Worm (Caenorhabditis elegans) whole organism, young adult: ENCODE data around the gene sdhd-1.

Experiments
- B0019.2 ChIP-seq: fragments of 200-800 bp; sonication (Bioruptor generic); conservative IDR thresholded peaks from 2 replicates; pipeline ENCODE4 v1.3.6; 2022; ENCODE audit warnings: missing genetic modification reagents, missing genetic modification characterization, missing compliant biosample characterization
- B0035.1 ChIP-seq: sonication (generic microtip); optimal IDR thresholded peaks from 2 replicates; lab custom pipeline; 2016; ENCODE audit warnings: missing genetic modification characterization, mild to moderate bottlenecking, missing compliant biosample characterization, missing genotype, missing genetic modification reagents
- B0261.1 ChIP-seq: sonication (generic microtip); optimal IDR thresholded peaks from 2 replicates; lab custom pipeline; 2016; ENCODE audit warnings: mild to moderate bottlenecking, missing genetic modification characterization, moderate library complexity, missing compliant biosample characterization
- F23B12.7 ChIP-seq: sonication (generic microtip); optimal IDR thresholded peaks from 2 replicates; lab custom pipeline; 2017; ENCODE audit warnings: missing genetic modification characterization, mild to moderate bottlenecking, missing compliant biosample characterization, antibody characterized with exemption, moderate library complexity; ENCODE audit not compliant: insufficient read depth
- F33H1.4 ChIP-seq: fragments of 200-800 bp; sonication (Bioruptor generic); IDR thresholded peaks from 2 replicates; pipeline ENCODE4 v1.3.6; 2022; ENCODE audit warnings: missing genetic modification reagents, missing genetic modification characterization, missing compliant biosample characterization
- F37B4.10 ChIP-seq: fragments of 200-800 bp; sonication (Bioruptor generic); IDR thresholded peaks from 2 replicates; pipeline ENCODE4 v1.3.6; 2022; ENCODE audit warnings: missing genetic modification characterization, missing compliant biosample characterization
- F39B2.1 ChIP-seq: fragments of 200-800 bp; sonication (Bioruptor generic); IDR thresholded peaks from 2 replicates; pipeline ENCODE4 v1.3.6; 2022; ENCODE audit warnings: missing genetic modification reagents, missing genetic modification characterization, missing compliant biosample characterization
- F49E8.2 ChIP-seq: sonication (generic microtip); optimal IDR thresholded peaks from 3 replicates; lab custom pipeline; 2017; ENCODE audit warnings: missing genetic modification characterization, mild to moderate bottlenecking, missing compliant biosample characterization, antibody characterized with exemption, moderate library complexity; ENCODE audit not compliant: insufficient read depth
- F52B5.7 ChIP-seq: sonication (generic microtip); optimal IDR thresholded peaks from 2 replicates; lab custom pipeline; 2016; ENCODE audit warnings: mild to moderate bottlenecking, missing genetic modification characterization, missing compliant biosample characterization
- F55B11.4 ChIP-seq: sonication (generic microtip); optimal IDR thresholded peaks from 2 replicates; lab custom pipeline; 2016; ENCODE audit warnings: missing compliant biosample characterization, missing genetic modification characterization, borderline replicate concordance; ENCODE audit not compliant: insufficient read depth
- T26A5.8 ChIP-seq: sonication (generic microtip); optimal IDR thresholded peaks from 2 replicates; lab custom pipeline; 2016; ENCODE audit warnings: missing genetic modification characterization, missing compliant biosample characterization
- Y53F4B.3 ChIP-seq: fragments of 200-800 bp; sonication (Bioruptor generic); IDR thresholded peaks from 2 replicates; pipeline ENCODE4 v1.3.6; 2022; ENCODE audit warnings: missing genetic modification reagents, missing genetic modification characterization, missing compliant biosample characterization
- Y53G8AR.9 ChIP-seq: fragments of 200-800 bp; sonication (Bioruptor generic); conservative IDR thresholded peaks from 2 replicates; pipeline ENCODE4 v1.3.6; 2022; ENCODE audit warnings: missing genetic modification reagents, missing genetic modification characterization, missing compliant biosample characterization
- Y56A3A.18 ChIP-seq: fragments of 200-800 bp; sonication (Bioruptor generic); IDR thresholded peaks from 2 replicates; pipeline ENCODE4 v1.3.6; 2022; ENCODE audit warnings: missing genetic modification reagents, missing genetic modification characterization, missing compliant biosample characterization
- Y79H2A.3 ChIP-seq: fragments of 200-800 bp; sonication (Bioruptor generic); conservative IDR thresholded peaks from 2 replicates; pipeline ENCODE4 v1.3.6; 2022; ENCODE audit warnings: missing genetic modification reagents, missing genetic modification characterization, missing compliant biosample characterization
- aptf-3 ChIP-seq: fragments of 200-800 bp; sonication (Bioruptor generic); IDR thresholded peaks from 2 replicates; pipeline ENCODE4 v1.3.6; 2022; ENCODE audit warnings: missing genetic modification characterization, missing compliant biosample characterization
- attf-6 ChIP-seq: fragments of 200-800 bp; sonication (Bioruptor generic); IDR thresholded peaks from 2 replicates; pipeline ENCODE4 v1.3.6; 2022; ENCODE audit warnings: missing genetic modification reagents, missing genetic modification characterization, missing compliant biosample characterization
- cebp-1 ChIP-seq, 2 experiments: fragments of 200-800 bp in 1 of 2; sonication (Bioruptor generic) in 1 of 2; sonication (generic microtip) in 1 of 2; IDR thresholded peaks in 1 of 2; optimal IDR thresholded peaks in 1 of 2; 2 replicates each; pipeline versions ENCODE4 v1.3.6 to Lab custom; 2017 to 2022; ENCODE audit warnings: missing compliant biosample characterization in 2 of 2, missing genetic modification characterization in 2 of 2, mild to moderate bottlenecking in 1 of 2, missing genetic modification reagents in 1 of 2, moderate library complexity in 1 of 2
- ceh-27 ChIP-seq: fragments of 200-800 bp; sonication (Bioruptor generic); optimal IDR thresholded peaks from 2 replicates; lab custom pipeline; 2018; ENCODE audit warnings: mild to moderate bottlenecking, missing genetic modification characterization, moderate library complexity, missing compliant biosample characterization
- ceh-79 ChIP-seq: sonication (generic microtip); optimal IDR thresholded peaks from 2 replicates; lab custom pipeline; 2017; ENCODE audit warnings: mild to moderate bottlenecking, missing genetic modification characterization, missing compliant biosample characterization
- die-1 ChIP-seq: sonication (generic microtip); optimal IDR thresholded peaks from 2 replicates; lab custom pipeline; 2016; ENCODE audit warnings: missing genotype, mild to moderate bottlenecking, missing genetic modification characterization, missing compliant biosample characterization
- egl-44 ChIP-seq: fragments of 200-800 bp; sonication (Bioruptor generic); IDR thresholded peaks from 2 replicates; pipeline ENCODE4 v1.3.6; 2022; ENCODE audit warnings: missing genetic modification reagents, missing genetic modification characterization, missing compliant biosample characterization
- ets-4 ChIP-seq: fragments of 200-800 bp; sonication (Bioruptor generic); optimal IDR thresholded peaks from 2 replicates; lab custom pipeline; 2018; ENCODE audit warnings: mild to moderate bottlenecking, missing genetic modification characterization, missing compliant biosample characterization
- fkh-3 ChIP-seq: sonication (generic microtip); optimal IDR thresholded peaks from 2 replicates; lab custom pipeline; 2016; ENCODE audit warnings: mild to moderate bottlenecking, missing genetic modification characterization, missing compliant biosample characterization
- hmg-1.2 ChIP-seq: fragments of 200-800 bp; sonication (Bioruptor generic); IDR thresholded peaks from 2 replicates; pipeline ENCODE4 v1.3.6; 2022; ENCODE audit warnings: missing genetic modification reagents, missing genetic modification characterization, missing compliant biosample characterization
- hsf-1 ChIP-seq: fragments of 200-800 bp; sonication (Bioruptor generic); IDR thresholded peaks from 2 replicates; pipeline ENCODE4 v1.3.6; 2022; ENCODE audit warnings: missing genetic modification reagents, missing genetic modification characterization, missing compliant biosample characterization
- lin-40 ChIP-seq: sonication (generic microtip); optimal IDR thresholded peaks from 2 replicates; lab custom pipeline; 2016; ENCODE audit warnings: missing genetic modification characterization, mild to moderate bottlenecking, missing compliant biosample characterization, missing genotype, missing genetic modification reagents
- lin-54 ChIP-seq: fragments of 200-800 bp; sonication (Bioruptor generic); optimal IDR thresholded peaks from 2 replicates; lab custom pipeline; 2018; ENCODE audit warnings: mild to moderate bottlenecking, missing genetic modification characterization, missing compliant biosample characterization
- lsl-1 ChIP-seq: fragments of 200-800 bp; sonication (Bioruptor generic); optimal IDR thresholded peaks from 2 replicates; lab custom pipeline; 2018; ENCODE audit warnings: mild to moderate bottlenecking, missing genetic modification characterization, moderate library complexity, missing compliant biosample characterization
- madf-10 ChIP-seq: sonication (generic microtip); optimal IDR thresholded peaks from 2 replicates; lab custom pipeline; 2016; ENCODE audit warnings: mild to moderate bottlenecking, missing genetic modification characterization, missing compliant biosample characterization
- madf-8 ChIP-seq: fragments of 200-800 bp; sonication (Bioruptor generic); conservative IDR thresholded peaks from 2 replicates; pipeline ENCODE4 v1.3.6; 2022; ENCODE audit warnings: missing genetic modification reagents, missing genetic modification characterization, missing compliant biosample characterization
- nhr-120 ChIP-seq: fragments of 200-800 bp; sonication (Bioruptor generic); IDR thresholded peaks from 2 replicates; pipeline ENCODE4 v1.3.6; 2022; ENCODE audit warnings: missing genetic modification characterization, missing compliant biosample characterization
- nhr-179 ChIP-seq: sonication (generic microtip); optimal IDR thresholded peaks from 2 replicates; lab custom pipeline; 2016; ENCODE audit warnings: mild to moderate bottlenecking, missing genetic modification characterization, missing compliant biosample characterization
- nhr-27 ChIP-seq: fragments of 200-800 bp; sonication (Bioruptor generic); optimal IDR thresholded peaks from 2 replicates; lab custom pipeline; 2018; ENCODE audit warnings: mild to moderate bottlenecking, missing genetic modification characterization, moderate library complexity, missing compliant biosample characterization
- rcor-1 ChIP-seq: fragments of 200-800 bp; sonication (Bioruptor generic); IDR thresholded peaks from 2 replicates; pipeline ENCODE4 v1.3.6; 2022; ENCODE audit warnings: missing genetic modification reagents, missing genetic modification characterization, missing compliant biosample characterization
- rec-8 ChIP-seq, 2 experiments: sonication (generic microtip); optimal IDR thresholded peaks; 2 replicates each; lab custom pipeline; 2016; ENCODE audit warnings: mild to moderate bottlenecking in 2 of 2, missing genetic modification characterization in 2 of 2, missing genetic modification reagents in 2 of 2, missing genotype in 2 of 2, missing biosample characterization in 1 of 2, missing compliant biosample characterization in 1 of 2, moderate library complexity in 1 of 2
- rpc-1 ChIP-seq, 2 experiments: fragments of 150-350 bp in 1 of 2; sonication (generic microtip) in 1 of 2; optimal IDR thresholded peaks; 2 replicates each; lab custom pipeline; 2014 to 2018; ENCODE audit warnings: missing biosample characterization in 1 of 2, missing genetic modification characterization in 1 of 2, missing genetic modification reagents in 1 of 2, missing genotype in 1 of 2
- snpc-4 ChIP-seq, 5 experiments: fragments of 150-350 bp in 1 of 5; sonication (generic microtip) in 4 of 5; optimal IDR thresholded peaks; 2 replicates each; lab custom pipeline; 2014 to 2018; ENCODE audit warnings: missing genetic modification characterization in 5 of 5, missing biosample characterization in 3 of 5, antibody characterized with exemption in 2 of 5, mild to moderate bottlenecking in 2 of 5, missing compliant biosample characterization in 2 of 5, missing genotype in 2 of 5, moderate library complexity in 2 of 5, missing genetic modification reagents in 1 of 5
- tbx-9 ChIP-seq: sonication (generic microtip); optimal IDR thresholded peaks from 2 replicates; lab custom pipeline; 2016; ENCODE audit warnings: borderline replicate concordance, missing genetic modification characterization, inconsistent platforms, missing compliant biosample characterization
- unc-62 ChIP-seq: fragments of 150-350 bp; optimal IDR thresholded peaks from 2 replicates; lab custom pipeline; 2014; ENCODE audit warnings: missing biosample characterization, missing genetic modification reagents, missing genetic modification characterization
- xnd-1 ChIP-seq: sonication (generic microtip); optimal IDR thresholded peaks from 2 replicates; lab custom pipeline; 2016; ENCODE audit warnings: missing genotype, missing genetic modification reagents, missing genetic modification characterization, missing compliant biosample characterization
- ztf-26 ChIP-seq: sonication (generic microtip); optimal IDR thresholded peaks from 2 replicates; lab custom pipeline; 2017; ENCODE audit warnings: missing genetic modification characterization, missing compliant biosample characterization
- ztf-6 ChIP-seq: fragments of 200-800 bp; sonication (Bioruptor generic); IDR thresholded peaks from 2 replicates; pipeline ENCODE4 v1.3.6; 2022; ENCODE audit warnings: missing genetic modification reagents, missing genetic modification characterization, missing compliant biosample characterization

sdhd-1 gene

DNA sequence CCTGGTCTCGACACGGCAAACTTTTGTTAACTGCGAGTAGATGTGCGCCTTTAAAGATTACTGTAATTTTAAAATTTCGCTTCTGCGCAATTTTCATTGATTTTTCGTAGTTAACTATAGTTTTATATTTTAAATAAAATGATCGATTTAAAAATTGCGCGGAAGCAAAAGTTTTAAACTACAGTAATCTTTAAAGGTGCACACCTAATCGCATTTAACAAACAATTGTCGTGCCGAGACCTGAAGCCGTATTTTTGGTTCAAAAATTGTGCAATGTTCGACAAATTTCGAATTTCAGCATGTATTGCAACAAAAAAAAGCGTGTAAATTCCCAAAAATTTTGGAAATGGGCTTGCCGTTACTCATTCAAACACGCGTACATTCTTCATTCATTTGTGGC lies 44.7 kb upstream of the sdhd-1 start (continued):
- TF ChIP-seq cebp-1 (GFP tag; IDR thresholded peaks at IDR 0.05; lab: Robert Waterston, UW) (no peak), cebp-1 (tag; optimal IDR thresholded peaks at IDR 0.05; lab: Kevin White, UChicago) (no peak), B0261.1 (no peak), F37B4.10 (GFP tag; lab: Robert Waterston, UW) (no peak), ets-4 (GFP tag; lab: Kevin White, UChicago) (no peak), aptf-3 (no peak), fkh-3 (no peak), lin-54 (GFP tag; lab: Kevin White, UChicago) (no peak), ceh-27 (GFP tag; lab: Kevin White, UChicago) (no peak), F55B11.4 (tag; lab: Kevin White, UChicago) (no peak), F23B12.7 (tag; lab: Kevin White, UChicago) (no peak), nhr-27 (no peak), madf-10 (tag; lab: Kevin White, UChicago) (no peak), F49E8.2 (peak; percentile 45), egl-44 (GFP tag; lab: Robert Waterston, UW) (no peak), Y53G8AR.9 (no peak), unc-62 (GFP tag; lab: Kevin White, UChicago) (no peak), rpc-1 (optimal IDR thresholded peaks at IDR 0.05; lab: Kevin White, UChicago) (no peak), rpc-1 (tag; optimal IDR thresholded peaks at IDR 0.05; lab: Kevin White, UChicago) (no peak), hsf-1 (no peak), ztf-26 (tag; lab: Kevin White, UChicago) (no peak), B0035.1 (no peak), nhr-179 (no peak), ceh-79 (tag; lab: Kevin White, UChicago) (no peak), F33H1.4 (GFP tag; lab: Robert Waterston, UW) (peak; percentile 65), T26A5.8 (tag; lab: Kevin White, UChicago) (no peak), F39B2.1 (GFP tag; lab: Robert Waterston, UW) (no peak), xnd-1 (tag; lab: Kevin White, UChicago) (peak; percentile 39), rec-8 (tag; optimal IDR thresholded peaks at IDR 0.05; lab: Kevin White, UChicago) (no peak), lin-40 (no peak), die-1 (tag; lab: Kevin White, UChicago) (no peak), rcor-1 (no peak), Y56A3A.18 (GFP tag; lab: Robert Waterston, UW) (no peak), snpc-4 (GFP tag; optimal IDR thresholded peaks at IDR 0.05; lab: Kevin White, UChicago) (no peak), snpc-4 (tag; optimal IDR thresholded peaks at IDR 0.05; lab: Kevin White, UChicago) (no peak), lsl-1 (GFP tag; lab: Kevin White, UChicago) (peak; percentile 66), attf-6 (GFP tag; lab: Robert Waterston, UW) (no peak)
- TF ChIP-seq, all 124 proteins: peak for 7

DNA sequence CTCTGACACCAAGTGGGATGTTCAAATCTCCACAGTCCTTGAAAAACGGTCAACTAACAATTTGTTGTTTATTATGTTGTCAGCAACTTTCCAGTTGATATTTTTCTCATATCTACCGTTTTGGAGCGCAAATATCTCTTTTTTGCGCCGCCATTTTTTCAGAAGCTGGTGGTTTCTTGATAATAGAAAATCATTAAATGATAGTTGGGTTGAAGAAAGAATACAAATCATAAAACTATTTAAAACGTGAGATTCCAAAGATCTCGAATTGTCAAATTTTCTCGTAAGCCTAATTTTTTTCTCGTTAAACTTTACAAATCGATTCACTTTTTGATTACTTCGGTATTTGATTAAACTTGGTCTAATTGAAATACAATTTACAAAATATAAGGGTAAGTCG lies 42.7 kb upstream of the sdhd-1 start, which contains the start of gene rpl-42:
Gene rpl-42, plus strand, starts transcription at position 301 of the 400 bp plus-strand sequence.
- TF ChIP-seq nhr-120 (GFP tag; lab: Robert Waterston, UW) (no peak), F33H1.4 (GFP tag; lab: Robert Waterston, UW) (no peak), madf-8 (GFP tag; lab: Robert Waterston, UW) (no peak), B0019.2 (GFP tag; lab: Robert Waterston, UW) (no peak), Y79H2A.3 (GFP tag; lab: Robert Waterston, UW) (no peak), tbx-9 (tag; lab: Kevin White, UChicago) (no peak), hsf-1 (no peak), Y53F4B.3 (no peak), T26A5.8 (tag; lab: Kevin White, UChicago) (no peak), F52B5.7 (tag; lab: Kevin White, UChicago) (no peak), Y53G8AR.9 (no peak), ztf-6 (no peak), hmg-1.2 (GFP tag; lab: Robert Waterston, UW) (no peak)
- TF ChIP-seq, all 124 proteins: peak for 0
